Worm (Caenorhabditis elegans) whole organism, late embryonic: ENCODE measurements around the gene C25H3.1.

ENCODE experiments used
- K09A11.1 ChIP-seq: sonication (generic microtip); optimal IDR thresholded peaks from 2 replicates; lab custom pipeline; 2017; ENCODE audit warnings: antibody characterized with exemption, mild to moderate bottlenecking, missing genetic modification characterization, missing compliant biosample characterization; ENCODE audit not compliant: insufficient read depth
- ama-1 ChIP-seq: fragments of 150-350 bp; optimal IDR thresholded peaks from 2 replicates; lab custom pipeline; 2014
- ceh-48 ChIP-seq: sonication (generic microtip); optimal IDR thresholded peaks from 2 replicates; lab custom pipeline; 2016; ENCODE audit warnings: missing genetic modification characterization, inconsistent platforms, missing compliant biosample characterization
- ceh-9 ChIP-seq: sonication (generic microtip); optimal IDR thresholded peaks from 2 replicates; lab custom pipeline; 2016; ENCODE audit warnings: mild to moderate bottlenecking, missing genetic modification characterization, inconsistent platforms, missing compliant biosample characterization
- che-1 ChIP-seq: sonication (generic microtip); optimal IDR thresholded peaks from 2 replicates; lab custom pipeline; 2016; ENCODE audit warnings: mild to moderate bottlenecking, missing genetic modification characterization, missing compliant biosample characterization
- ets-4 ChIP-seq: sonication (generic microtip); optimal IDR thresholded peaks from 2 replicates; lab custom pipeline; 2016; ENCODE audit warnings: missing genetic modification characterization, missing compliant biosample characterization
- hlh-30 ChIP-seq: sonication (generic microtip); optimal IDR thresholded peaks from 2 replicates; lab custom pipeline; 2017; ENCODE audit warnings: antibody characterized with exemption, missing genetic modification characterization, missing compliant biosample characterization; ENCODE audit not compliant: insufficient read depth

- no peak for TF ChIP-seq ceh-9 (tag; lab: Kevin White, UChicago)
- TF ChIP-seq ceh-48 (tag; lab: Kevin White, UChicago), result no peak
- TF ChIP-seq hlh-30, result no peak
- no peak for TF ChIP-seq K09A11.1 (tag; lab: Kevin White, UChicago)
- TF ChIP-seq ama-1 (lab: Kevin White, UChicago), result no peak
- TF ChIP-seq che-1, result no peak
- no peak for TF ChIP-seq ets-4 (tag; lab: Kevin White, UChicago)
Observed at ce11 chrII:5736599-5736998, 37.7 kb downstream of the C25H3.1 start.
